Worm (Caenorhabditis elegans) whole organism, L4 larva: ENCODE measurements around the gene F43C11.2.
A peak's percentile ranks its signal among the peaks of the same experiment; 100 is the strongest.

Experiments
- F10B5.3 ChIP-seq: sonication (generic microtip); optimal IDR thresholded peaks from 2 replicates; lab custom pipeline; 2016; ENCODE audit warnings: mild to moderate bottlenecking, missing genetic modification characterization, missing compliant biosample characterization
- F37D6.2 ChIP-seq: sonication (generic microtip); optimal IDR thresholded peaks from 2 replicates; lab custom pipeline; 2016; ENCODE audit warnings: mild to moderate bottlenecking, missing genetic modification characterization, missing compliant biosample characterization
- F49E8.2 ChIP-seq: sonication (generic microtip); optimal IDR thresholded peaks from 2 replicates; lab custom pipeline; 2016; ENCODE audit warnings: missing compliant biosample characterization, mild to moderate bottlenecking, missing genetic modification characterization, borderline replicate concordance
- R02D3.7 ChIP-seq: fragments of 150-350 bp; sonication (generic microtip); optimal IDR thresholded peaks from 3 replicates; lab custom pipeline; 2014; ENCODE audit warnings: missing biosample characterization, missing genetic modification characterization
- T20F7.1 ChIP-seq: fragments of 200-800 bp; sonication (Bioruptor generic); optimal IDR thresholded peaks from 2 replicates; lab custom pipeline; 2018; ENCODE audit warnings: mild to moderate bottlenecking, missing genetic modification characterization, missing compliant biosample characterization
- Y48G9A.11 ChIP-seq: fragments of 200-800 bp; sonication (Bioruptor generic); IDR thresholded peaks from 2 replicates; pipeline ENCODE4 v1.3.6; 2022; ENCODE audit warnings: missing genetic modification reagents, missing genetic modification characterization, missing compliant biosample characterization
- Y5F2A.4 ChIP-seq: fragments of 200-800 bp; sonication (Bioruptor generic); optimal IDR thresholded peaks from 2 replicates; lab custom pipeline; 2018; ENCODE audit warnings: mild to moderate bottlenecking, missing genetic modification characterization, missing compliant biosample characterization
- ZK337.2 ChIP-seq: fragments of 200-800 bp; sonication (Bioruptor generic); IDR thresholded peaks from 2 replicates; pipeline ENCODE4 v1.3.6; 2022; ENCODE audit warnings: missing genetic modification reagents, missing genetic modification characterization, missing compliant biosample characterization
- aha-1 ChIP-seq: fragments of 150-350 bp; peaks from one replicate; lab custom pipeline; 2014; ENCODE audit warnings: missing biosample characterization, missing genetic modification characterization
- arid-1 ChIP-seq: fragments of 200-800 bp; sonication (Bioruptor generic); conservative IDR thresholded peaks from 2 replicates; pipeline ENCODE4 v1.3.6; 2022; ENCODE audit warnings: missing genetic modification reagents, missing genetic modification characterization, missing compliant biosample characterization
- cey-2 ChIP-seq: sonication (generic microtip); optimal IDR thresholded peaks from 3 replicates; lab custom pipeline; 2017; ENCODE audit warnings: missing genetic modification characterization, mild to moderate bottlenecking, missing compliant biosample characterization, antibody characterized with exemption, borderline replicate concordance; ENCODE audit not compliant: insufficient read depth
- daf-16 ChIP-seq, 3 experiments: sonication (generic microtip); optimal IDR thresholded peaks; 2 replicates each; lab custom pipeline; 2016 to 2017; ENCODE audit warnings: missing genetic modification characterization in 3 of 3, missing genetic modification reagents in 3 of 3, mild to moderate bottlenecking in 2 of 3, missing compliant biosample characterization in 2 of 3, missing biosample characterization in 1 of 3, moderate library complexity in 1 of 3
- dmd-6 ChIP-seq: fragments of 200-800 bp; sonication (Bioruptor generic); IDR thresholded peaks from 2 replicates; pipeline ENCODE4 v1.3.6; 2022; ENCODE audit warnings: missing genetic modification reagents, missing genetic modification characterization, missing compliant biosample characterization
- dmd-8 ChIP-seq: fragments of 200-800 bp; sonication (Bioruptor generic); IDR thresholded peaks from 2 replicates; pipeline ENCODE4 v1.3.6; 2022; ENCODE audit warnings: missing genetic modification characterization, missing compliant biosample characterization
- duxl-1 ChIP-seq: sonication (generic microtip); optimal IDR thresholded peaks from 2 replicates; lab custom pipeline; 2016; ENCODE audit warnings: mild to moderate bottlenecking, missing genetic modification characterization, moderate library complexity, missing compliant biosample characterization; ENCODE audit not compliant: poor library complexity
- dve-1 ChIP-seq: sonication (generic microtip); optimal IDR thresholded peaks from 2 replicates; lab custom pipeline; 2017; ENCODE audit warnings: antibody characterized with exemption, mild to moderate bottlenecking, missing genetic modification characterization, missing compliant biosample characterization; ENCODE audit not compliant: insufficient read depth
- fkh-10 ChIP-seq: fragments of 150-350 bp; optimal IDR thresholded peaks from 2 replicates; lab custom pipeline; 2014; ENCODE audit warnings: missing biosample characterization, missing genetic modification reagents, missing genetic modification characterization
- fos-1 ChIP-seq: fragments of 150-350 bp; optimal IDR thresholded peaks from 2 replicates; lab custom pipeline; 2014; ENCODE audit warnings: missing biosample characterization, missing genetic modification characterization
- hlh-11 ChIP-seq: fragments of 200-800 bp; sonication (Bioruptor generic); optimal IDR thresholded peaks from 2 replicates; lab custom pipeline; 2018; ENCODE audit warnings: mild to moderate bottlenecking, missing genetic modification characterization, missing compliant biosample characterization
- hmg-1.1 ChIP-seq: fragments of 200-800 bp; sonication (Bioruptor generic); IDR thresholded peaks from 2 replicates; pipeline ENCODE4 v1.3.6; 2022; ENCODE audit warnings: missing genetic modification reagents, missing genetic modification characterization, missing compliant biosample characterization
- lin-13 ChIP-seq: fragments of 150-350 bp; optimal IDR thresholded peaks from 2 replicates; lab custom pipeline; 2014; ENCODE audit warnings: missing biosample characterization, missing genetic modification reagents, missing genetic modification characterization
- lin-15B ChIP-seq: fragments of 150-350 bp; sonication (generic microtip); optimal IDR thresholded peaks from 3 replicates; lab custom pipeline; 2014; ENCODE audit warnings: missing biosample characterization, missing genetic modification characterization
- lin-29 ChIP-seq: fragments of 200-800 bp; sonication (Bioruptor generic); IDR thresholded peaks from 2 replicates; pipeline ENCODE4 v1.3.6; 2022; ENCODE audit warnings: missing genetic modification reagents, missing genetic modification characterization, missing compliant biosample characterization
- madf-9 ChIP-seq: fragments of 200-800 bp; sonication (Bioruptor generic); conservative IDR thresholded peaks from 2 replicates; pipeline ENCODE4 v1.3.6; 2022; ENCODE audit warnings: missing genetic modification reagents, missing genetic modification characterization, missing compliant biosample characterization
- mep-1 ChIP-seq: fragments of 150-350 bp; sonication (generic microtip); optimal IDR thresholded peaks from 3 replicates; lab custom pipeline; 2014; ENCODE audit warnings: missing biosample characterization, missing genetic modification characterization
- mxl-3 ChIP-seq: fragments of 200-800 bp; sonication (Bioruptor generic); optimal IDR thresholded peaks from 2 replicates; lab custom pipeline; 2018; ENCODE audit warnings: mild to moderate bottlenecking, missing genetic modification characterization, missing compliant biosample characterization
- nhr-102 ChIP-seq: sonication (generic microtip); optimal IDR thresholded peaks from 2 replicates; lab custom pipeline; 2016; ENCODE audit warnings: mild to moderate bottlenecking, missing genetic modification characterization, moderate library complexity, missing compliant biosample characterization
- nhr-28 ChIP-seq: fragments of 150-350 bp; optimal IDR thresholded peaks from 2 replicates; lab custom pipeline; 2014; ENCODE audit warnings: missing biosample characterization, missing genetic modification characterization
- nhr-42 ChIP-seq: fragments of 200-800 bp; sonication (Bioruptor generic); IDR thresholded peaks from 2 replicates; pipeline ENCODE4 v1.3.6; 2022; ENCODE audit warnings: missing genetic modification characterization, missing compliant biosample characterization
- nhr-76 ChIP-seq: fragments of 150-350 bp; optimal IDR thresholded peaks from 2 replicates; lab custom pipeline; 2014; ENCODE audit warnings: missing biosample characterization, missing genetic modification characterization
- nhr-77 ChIP-seq: fragments of 150-350 bp; optimal IDR thresholded peaks from 2 replicates; lab custom pipeline; 2014; ENCODE audit warnings: missing biosample characterization, missing genetic modification characterization
- pha-4 ChIP-seq, 2 experiments: fragments of 150-350 bp in 1 of 2; fragments of 200-800 bp in 1 of 2; sonication (Bioruptor generic) in 1 of 2; IDR thresholded peaks in 1 of 2; optimal IDR thresholded peaks in 1 of 2; 2 replicates each; pipeline versions ENCODE4 v1.3.6 to Lab custom; 2014 to 2022; ENCODE audit warnings: missing genetic modification characterization in 2 of 2, missing genetic modification reagents in 2 of 2, missing biosample characterization in 1 of 2, missing compliant biosample characterization in 1 of 2
- php-3 ChIP-seq: fragments of 200-800 bp; sonication (Bioruptor generic); IDR thresholded peaks from 2 replicates; pipeline ENCODE4 v1.3.6; 2022; ENCODE audit warnings: missing genetic modification reagents, missing genetic modification characterization, missing compliant biosample characterization
- skn-1 ChIP-seq: fragments of 150-350 bp; optimal IDR thresholded peaks from 2 replicates; lab custom pipeline; 2014; ENCODE audit warnings: missing biosample characterization, missing genetic modification characterization
- snpc-1.2 ChIP-seq: fragments of 200-800 bp; sonication (Bioruptor generic); IDR thresholded peaks from 2 replicates; pipeline ENCODE4 v1.3.6; 2022; ENCODE audit warnings: missing genetic modification reagents, missing genetic modification characterization, missing compliant biosample characterization
- snpc-4 ChIP-seq: fragments of 150-350 bp; optimal IDR thresholded peaks from 2 replicates; lab custom pipeline; 2014; ENCODE audit warnings: missing biosample characterization, missing genetic modification characterization
- tag-97 ChIP-seq: fragments of 200-800 bp; sonication (Bioruptor generic); IDR thresholded peaks from 2 replicates; pipeline ENCODE4 v1.3.6; 2022; ENCODE audit warnings: missing genetic modification characterization, missing compliant biosample characterization
- tra-1 ChIP-seq: fragments of 200-800 bp; sonication (Bioruptor generic); IDR thresholded peaks from 2 replicates; pipeline ENCODE4 v1.3.6; 2022; ENCODE audit warnings: missing genetic modification reagents, missing genetic modification characterization, missing compliant biosample characterization
- unc-62 ChIP-seq, 3 experiments: fragments of 150-350 bp in 1 of 3; sonication (generic microtip); optimal IDR thresholded peaks in 2 of 3; peaks in 1 of 3; 1 replicate in 1 of 3; 2 replicates in 2 of 3; lab custom pipeline; 2014 to 2017; ENCODE audit warnings: missing biosample characterization in 3 of 3, missing genetic modification characterization in 3 of 3, missing genetic modification reagents in 3 of 3, missing genotype in 1 of 3
- zag-1 ChIP-seq: fragments of 150-350 bp; optimal IDR thresholded peaks from 2 replicates; lab custom pipeline; 2014; ENCODE audit warnings: missing biosample characterization, missing genetic modification characterization
- ztf-11 ChIP-seq: fragments of 150-350 bp; optimal IDR thresholded peaks from 2 replicates; lab custom pipeline; 2014; ENCODE audit warnings: missing biosample characterization, missing genetic modification characterization
- ztf-7 ChIP-seq: fragments of 150-350 bp; optimal IDR thresholded peaks from 2 replicates; lab custom pipeline; 2014; ENCODE audit warnings: missing biosample characterization, missing genetic modification characterization

The F43C11.2 gene

ce11 chrII:2378465-2379009 is 24.0 kb downstream of the F43C11.2 start (continued):
- TF ChIP-seq zag-1 (tag; lab: Kevin White, UChicago) (no peak), lin-29 (GFP tag; lab: Robert Waterston, UW) (no peak), snpc-4 (tag; lab: Kevin White, UChicago) (no peak), mep-1 (tag; lab: Kevin White, UChicago) (no peak), nhr-77 (tag; lab: Kevin White, UChicago) (peak; percentile 86), R02D3.7 (tag; lab: Kevin White, UChicago) (no peak), ZK337.2 (GFP tag; lab: Robert Waterston, UW) (0 out of 2 replicates have a peak, but pooled peaks have one; percentile 31), madf-9 (GFP tag; lab: Robert Waterston, UW) (0 out of 2 replicates have a peak, but pooled peaks have one; percentile 7), nhr-28 (tag; lab: Kevin White, UChicago) (peak; percentile 95), lin-13 (GFP tag; lab: Kevin White, UChicago) (peak; percentile 27), daf-16 (GFP tag; optimal IDR thresholded peaks at IDR 0.05; lab: Kevin White, UChicago) (peak in 1 of 2 experiments; percentile 98), daf-16 (tag; optimal IDR thresholded peaks at IDR 0.05; lab: Kevin White, UChicago) (peak; percentile 94), nhr-76 (tag; lab: Kevin White, UChicago) (no peak), nhr-102 (tag; lab: Kevin White, UChicago) (peak; percentile 97), Y5F2A.4 (GFP tag; lab: Kevin White, UChicago) (no peak), fkh-10 (GFP tag; lab: Kevin White, UChicago) (no peak), ztf-7 (tag; lab: Kevin White, UChicago) (no peak), T20F7.1 (peak; percentile 81), tra-1 (peak; percentile 98), php-3 (GFP tag; lab: Robert Waterston, UW) (peak; percentile 100), hlh-11 (tag; lab: Kevin White, UChicago) (peak; percentile 98), skn-1 (no peak), F10B5.3 (tag; lab: Kevin White, UChicago) (no peak), mxl-3 (peak; percentile 66), dmd-6 (GFP tag; lab: Robert Waterston, UW) (peak; percentile 96), arid-1 (GFP tag; lab: Robert Waterston, UW) (no peak), snpc-1.2 (GFP tag; lab: Robert Waterston, UW) (no peak), fos-1 (tag; lab: Kevin White, UChicago) (peak; percentile 88), dve-1 (tag; lab: Kevin White, UChicago) (peak; percentile 91), unc-62 (GFP tag; optimal IDR thresholded peaks at IDR 0.05 in 1 of 2; lab: Kevin White, UChicago) (peak in 1 of 2 experiments; percentile 74), unc-62 (tag; optimal IDR thresholded peaks at IDR 0.05; lab: Kevin White, UChicago) (no peak), ztf-11 (no peak), F49E8.2 (no peak), tag-97 (GFP tag; lab: Robert Waterston, UW) (no peak), dmd-8 (no peak; the same call in 1 of the 2 replicates), Y48G9A.11 (no peak), hmg-1.1 (0 out of 2 replicates have a peak, but pooled peaks have one; percentile 29), lin-15B (tag; lab: Kevin White, UChicago) (no peak), aha-1 (tag; lab: Kevin White, UChicago) (peak; percentile 97), cey-2 (tag; lab: Kevin White, UChicago) (peak; percentile 93), duxl-1 (tag; lab: Kevin White, UChicago) (peak; percentile 77), F37D6.2 (tag; lab: Kevin White, UChicago) (no peak), pha-4 (GFP tag; IDR thresholded peaks at IDR 0.05; lab: Robert Waterston, UW) (peak; percentile 92), pha-4 (tag; optimal IDR thresholded peaks at IDR 0.05; lab: Kevin White, UChicago) (no peak), nhr-42 (peak; percentile 81)
